Worm (Caenorhabditis elegans) whole organism, young adult: ENCODE measurements around the gene col-116.

ENCODE experiments used
- akir-1 ChIP-seq: fragments of 200-800 bp; sonication (Bioruptor generic); optimal IDR thresholded peaks from 2 replicates; lab custom pipeline; 2018; ENCODE audit warnings: mild to moderate bottlenecking, missing genetic modification characterization, moderate library complexity, missing compliant biosample characterization
- ets-4 ChIP-seq: fragments of 200-800 bp; sonication (Bioruptor generic); optimal IDR thresholded peaks from 2 replicates; lab custom pipeline; 2018; ENCODE audit warnings: mild to moderate bottlenecking, missing genetic modification characterization, missing compliant biosample characterization
- fkh-3 ChIP-seq: sonication (generic microtip); optimal IDR thresholded peaks from 2 replicates; lab custom pipeline; 2016; ENCODE audit warnings: mild to moderate bottlenecking, missing genetic modification characterization, missing compliant biosample characterization
- nhr-179 ChIP-seq: sonication (generic microtip); optimal IDR thresholded peaks from 2 replicates; lab custom pipeline; 2016; ENCODE audit warnings: mild to moderate bottlenecking, missing genetic modification characterization, missing compliant biosample characterization
- sea-2 ChIP-seq: fragments of 200-800 bp; sonication (Bioruptor generic); IDR thresholded peaks from 2 replicates; pipeline ENCODE4 v1.3.6; 2022; ENCODE audit warnings: missing genetic modification characterization, missing compliant biosample characterization
- unc-62 ChIP-seq: fragments of 150-350 bp; optimal IDR thresholded peaks from 2 replicates; lab custom pipeline; 2014; ENCODE audit warnings: missing biosample characterization, missing genetic modification reagents, missing genetic modification characterization

DNA sequence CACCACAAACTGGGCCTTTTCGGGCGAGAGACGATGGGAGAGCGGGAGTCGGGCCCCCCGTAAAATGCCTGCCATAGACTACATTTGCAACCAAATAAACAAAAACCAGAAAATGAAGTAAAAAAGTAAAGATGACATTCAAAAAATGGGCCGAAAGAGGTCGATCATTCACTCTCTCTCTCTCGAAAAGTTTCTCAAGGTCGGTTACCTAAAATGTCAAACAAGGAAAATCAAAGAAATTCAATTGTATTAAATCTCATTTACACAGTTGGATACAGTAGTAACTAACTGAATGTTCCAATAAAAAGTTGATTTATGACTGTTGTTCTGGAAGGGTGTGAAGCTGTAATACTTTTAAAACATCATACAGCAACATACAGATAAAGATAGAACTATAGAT lies 36.9 kb upstream of the col-116 start:
- TF ChIP-seq sea-2 (GFP tag; lab: Robert Waterston, UW) (no peak), nhr-179 (tag; lab: Kevin White, UChicago) (no peak), ets-4 (GFP tag; lab: Kevin White, UChicago) (no peak), akir-1 (GFP tag; lab: Kevin White, UChicago) (no peak), fkh-3 (no peak), unc-62 (GFP tag; lab: Kevin White, UChicago) (no peak)
